Worm (Caenorhabditis elegans) whole organism, late embryonic: ENCODE measurements around the gene ent-3.

ENCODE experiments used
- C38D4.7 ChIP-seq: fragments of 200-800 bp; sonication (Bioruptor generic); optimal IDR thresholded peaks from 2 replicates; lab custom pipeline; 2018; ENCODE audit warnings: mild to moderate bottlenecking, missing genetic modification characterization, moderate library complexity, missing compliant biosample characterization
- K09A11.1 ChIP-seq: sonication (generic microtip); optimal IDR thresholded peaks from 2 replicates; lab custom pipeline; 2017; ENCODE audit warnings: antibody characterized with exemption, mild to moderate bottlenecking, missing genetic modification characterization, missing compliant biosample characterization; ENCODE audit not compliant: insufficient read depth
- ahr-1 ChIP-seq: sonication (generic microtip); optimal IDR thresholded peaks from 2 replicates; lab custom pipeline; 2016; ENCODE audit warnings: missing genetic modification characterization, missing compliant biosample characterization
- ama-1 ChIP-seq: fragments of 150-350 bp; optimal IDR thresholded peaks from 2 replicates; lab custom pipeline; 2014
- ceh-18 ChIP-seq: sonication (generic microtip); optimal IDR thresholded peaks from 2 replicates; lab custom pipeline; 2016; ENCODE audit warnings: missing genetic modification characterization, missing compliant biosample characterization
- ceh-22 ChIP-seq: sonication (generic microtip); optimal IDR thresholded peaks from 2 replicates; lab custom pipeline; 2017; ENCODE audit warnings: missing biosample characterization, missing genetic modification characterization
- ceh-30 ChIP-seq: fragments of 150-350 bp; optimal IDR thresholded peaks from 2 replicates; lab custom pipeline; 2014; ENCODE audit warnings: missing biosample characterization, missing genetic modification characterization
- ceh-45 ChIP-seq: fragments of 200-800 bp; sonication (Bioruptor generic); IDR thresholded peaks from 2 replicates; pipeline ENCODE4 v1.3.6; 2022; ENCODE audit warnings: missing genetic modification reagents, missing genetic modification characterization, missing compliant biosample characterization
- ceh-48 ChIP-seq: sonication (generic microtip); optimal IDR thresholded peaks from 2 replicates; lab custom pipeline; 2016; ENCODE audit warnings: missing genetic modification characterization, inconsistent platforms, missing compliant biosample characterization
- ceh-6 ChIP-seq: fragments of 200-800 bp; sonication (Bioruptor generic); optimal IDR thresholded peaks from 2 replicates; lab custom pipeline; 2018; ENCODE audit warnings: mild to moderate bottlenecking, missing genetic modification characterization, missing compliant biosample characterization
- ceh-9 ChIP-seq: sonication (generic microtip); optimal IDR thresholded peaks from 2 replicates; lab custom pipeline; 2016; ENCODE audit warnings: mild to moderate bottlenecking, missing genetic modification characterization, inconsistent platforms, missing compliant biosample characterization
- che-1 ChIP-seq: sonication (generic microtip); optimal IDR thresholded peaks from 2 replicates; lab custom pipeline; 2016; ENCODE audit warnings: mild to moderate bottlenecking, missing genetic modification characterization, missing compliant biosample characterization
- dve-1 ChIP-seq: sonication (generic microtip); optimal IDR thresholded peaks from 2 replicates; lab custom pipeline; 2017; ENCODE audit warnings: antibody characterized with exemption, mild to moderate bottlenecking, missing genetic modification characterization, missing compliant biosample characterization
- fax-1 ChIP-seq: sonication (generic microtip); optimal IDR thresholded peaks from 2 replicates; lab custom pipeline; 2016; ENCODE audit warnings: missing genotype, missing genetic modification characterization, missing compliant biosample characterization
- fkh-10 ChIP-seq: fragments of 150-350 bp; optimal IDR thresholded peaks from 2 replicates; lab custom pipeline; 2014; ENCODE audit warnings: missing biosample characterization, missing genetic modification reagents, missing genetic modification characterization
- hlh-13 ChIP-seq: fragments of 200-800 bp; sonication (Bioruptor generic); optimal IDR thresholded peaks from 2 replicates; lab custom pipeline; 2018; ENCODE audit warnings: mild to moderate bottlenecking, missing genetic modification characterization, missing compliant biosample characterization
- hlh-8 ChIP-seq: sonication (generic microtip); optimal IDR thresholded peaks from 2 replicates; lab custom pipeline; 2016; ENCODE audit warnings: missing genotype, missing genetic modification characterization, missing compliant biosample characterization
- madf-2 ChIP-seq: sonication (generic microtip); optimal IDR thresholded peaks from 2 replicates; lab custom pipeline; 2017; ENCODE audit warnings: missing genetic modification characterization, missing compliant biosample characterization
- nhr-11 ChIP-seq: fragments of 150-350 bp; optimal IDR thresholded peaks from 2 replicates; lab custom pipeline; 2014; ENCODE audit warnings: missing biosample characterization, missing genetic modification characterization
- npax-4 ChIP-seq: sonication (generic microtip); optimal IDR thresholded peaks from 2 replicates; lab custom pipeline; 2016; ENCODE audit warnings: missing genetic modification characterization, missing compliant biosample characterization
- pag-3 ChIP-seq: sonication (generic microtip); optimal IDR thresholded peaks from 2 replicates; lab custom pipeline; 2016; ENCODE audit warnings: missing compliant biosample characterization, missing genetic modification characterization, borderline replicate concordance
- pax-1 ChIP-seq: fragments of 150-350 bp; optimal IDR thresholded peaks from 2 replicates; lab custom pipeline; 2014; ENCODE audit warnings: missing biosample characterization, missing genetic modification characterization
- pha-4 ChIP-seq: fragments of 150-350 bp; optimal IDR thresholded peaks from 2 replicates; lab custom pipeline; 2018; ENCODE audit warnings: missing biosample characterization, missing genetic modification reagents, missing genetic modification characterization
- pros-1 ChIP-seq: fragments of 150-350 bp; optimal IDR thresholded peaks from 2 replicates; lab custom pipeline; 2014; ENCODE audit warnings: missing biosample characterization, missing genetic modification reagents, missing genetic modification characterization
- ref-2 ChIP-seq: sonication (generic microtip); optimal IDR thresholded peaks from 2 replicates; lab custom pipeline; 2016; ENCODE audit warnings: missing genetic modification characterization, missing compliant biosample characterization
- rnt-1 ChIP-seq: sonication (generic microtip); optimal IDR thresholded peaks from 2 replicates; lab custom pipeline; 2016; ENCODE audit warnings: missing genetic modification characterization, missing compliant biosample characterization
- sdc-2 ChIP-seq: sonication (generic microtip); optimal IDR thresholded peaks from 2 replicates; lab custom pipeline; 2016; ENCODE audit warnings: missing genotype, missing genetic modification characterization, missing compliant biosample characterization
- sox-2 ChIP-seq: fragments of 200-800 bp; sonication (Bioruptor generic); IDR thresholded peaks from 2 replicates; pipeline ENCODE4 v1.3.6; 2022; ENCODE audit warnings: missing genetic modification reagents, missing genetic modification characterization, missing compliant biosample characterization
- tbx-2 ChIP-seq: sonication (generic microtip); optimal IDR thresholded peaks from 2 replicates; lab custom pipeline; 2016; ENCODE audit warnings: missing genetic modification characterization, missing compliant biosample characterization
- tbx-7 ChIP-seq: sonication (generic microtip); optimal IDR thresholded peaks from 2 replicates; lab custom pipeline; 2016; ENCODE audit warnings: missing genotype, missing genetic modification characterization, missing compliant biosample characterization
- unc-3 ChIP-seq, 2 experiments: fragments of 200-800 bp in 1 of 2; sonication (Bioruptor generic) in 1 of 2; sonication (generic microtip) in 1 of 2; conservative IDR thresholded peaks in 1 of 2; optimal IDR thresholded peaks in 1 of 2; 2 replicates each; pipeline versions ENCODE4 v1.3.6 to Lab custom; 2016 to 2022; ENCODE audit warnings: missing compliant biosample characterization in 2 of 2, missing genetic modification characterization in 2 of 2, missing genetic modification reagents in 1 of 2
- unc-55 ChIP-seq: sonication (generic microtip); optimal IDR thresholded peaks from 2 replicates; lab custom pipeline; 2017; ENCODE audit warnings: missing biosample characterization, missing genetic modification reagents, missing genetic modification characterization
- unc-86 ChIP-seq: sonication (generic microtip); optimal IDR thresholded peaks from 2 replicates; lab custom pipeline; 2016; ENCODE audit warnings: missing genetic modification characterization, missing compliant biosample characterization
- zip-5 ChIP-seq: sonication (generic microtip); optimal IDR thresholded peaks from 2 replicates; lab custom pipeline; 2016; ENCODE audit warnings: missing genetic modification characterization, missing compliant biosample characterization

Gene ent-3

ce11 chrV:14254221-14254620, 18.4 kb upstream of the ent-3 start, which contains the start of gene K02E11.7:
Gene K02E11.7, minus strand, starts transcription at chrV:14254321.
- TF ChIP-seq ceh-45 (GFP tag; lab: Robert Waterston, UW), result no peak
- TF ChIP-seq ama-1 (lab: Kevin White, UChicago), result no peak
- TF ChIP-seq unc-55 (GFP tag; lab: Kevin White, UChicago), result no peak
- TF ChIP-seq sdc-2, result no peak
- no peak for TF ChIP-seq tbx-7
- TF ChIP-seq ceh-48 (tag; lab: Kevin White, UChicago), result no peak
- TF ChIP-seq ceh-30, result no peak
- TF ChIP-seq che-1 (tag; lab: Kevin White, UChicago), result no peak
- TF ChIP-seq rnt-1, result no peak
- TF ChIP-seq K09A11.1 (tag; lab: Kevin White, UChicago), result no peak
- TF ChIP-seq hlh-8 (tag; lab: Kevin White, UChicago), result no peak

- no peak for TF ChIP-seq nhr-11 (tag; lab: Kevin White, UChicago)
- TF ChIP-seq hlh-13 (GFP tag; lab: Kevin White, UChicago), result no peak
- no peak for TF ChIP-seq pag-3
- TF ChIP-seq dve-1, result no peak
These were observed 16.2 kb upstream of the ent-3 start, which contains the start of gene K02E11.5 for ce11 chrV:14252025-14252424. Gene K02E11.5, plus strand, starts transcription at chrV:14252325.

- TF ChIP-seq ceh-45 (GFP tag; lab: Robert Waterston, UW), result no peak
- no peak for TF ChIP-seq zip-5 (tag; lab: Kevin White, UChicago)
- TF ChIP-seq fax-1 (tag; lab: Kevin White, UChicago), result no peak
- TF ChIP-seq sdc-2, result no peak
- TF ChIP-seq C38D4.7 (GFP tag; lab: Kevin White, UChicago), result no peak
- no peak for TF ChIP-seq pros-1 (tag; lab: Kevin White, UChicago)
- no peak for TF ChIP-seq unc-86 (tag; lab: Kevin White, UChicago)
These were observed 12.8 kb upstream of the ent-3 start, which contains the start of gene K02E11.6 for ce11 chrV:14248654-14249053. Gene K02E11.6, plus strand, starts transcription at chrV:14248802.

DNA sequence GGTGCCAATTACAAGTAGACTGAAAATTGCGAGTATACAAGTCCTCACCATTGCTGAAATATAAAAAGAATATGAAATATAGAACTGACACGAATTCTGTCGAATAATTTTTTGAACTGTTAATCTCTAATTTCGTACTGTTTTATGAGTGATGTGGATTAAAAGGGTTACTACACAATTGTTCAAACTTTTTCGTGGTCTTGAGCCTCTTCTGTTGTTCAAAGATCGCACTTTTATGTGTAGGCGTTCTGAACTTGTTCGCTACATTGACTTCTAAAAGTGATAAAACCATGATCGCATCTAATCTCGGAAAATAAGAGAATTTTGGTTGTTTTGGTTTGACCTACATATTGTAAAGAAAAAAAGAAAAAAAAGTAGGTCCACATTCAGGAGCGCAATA, 12.2 kb upstream of the ent-3 start, which contains the start of gene K02E11.4:
Gene K02E11.4 (minus strand): TSS at position 101 of the 400 bp plus-strand sequence.
- TF ChIP-seq che-1 (tag; lab: Kevin White, UChicago) (no peak), ama-1 (lab: Kevin White, UChicago) (no peak)

DNA sequence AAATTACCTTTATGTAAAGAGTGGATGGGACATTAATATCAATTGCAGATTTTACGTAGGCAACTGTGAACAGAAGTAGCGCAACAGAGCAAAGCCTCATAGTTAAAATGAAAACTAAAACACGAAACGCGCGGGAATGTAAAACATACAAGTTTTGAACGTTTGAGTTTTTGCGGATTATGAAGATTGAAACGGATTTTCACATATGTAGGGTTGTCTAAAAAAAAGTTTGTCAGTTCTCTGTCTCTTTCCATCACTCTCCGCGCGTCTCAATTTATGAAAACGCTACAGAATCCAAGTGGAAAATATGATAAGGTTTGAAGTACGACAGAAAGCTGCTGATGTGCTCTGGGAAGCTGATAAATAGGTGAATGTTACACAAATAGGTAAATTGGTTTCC, 10.9 kb upstream of the ent-3 start, which contains the start of gene K02E11.3:
Gene K02E11.3 (minus strand): TSS at position 101 of the 400 bp plus-strand sequence.
- TF ChIP-seq hlh-13 (GFP tag; lab: Kevin White, UChicago) (no peak), ahr-1 (no peak), rnt-1 (no peak), unc-3 (GFP tag; conservative IDR thresholded peaks at IDR 0.05; lab: Robert Waterston, UW) (no peak), unc-3 (tag; optimal IDR thresholded peaks at IDR 0.05; lab: Kevin White, UChicago) (no peak), unc-86 (tag; lab: Kevin White, UChicago) (no peak), pros-1 (tag; lab: Kevin White, UChicago) (no peak), tbx-2 (no peak), pax-1 (no peak), sox-2 (GFP tag; lab: Robert Waterston, UW) (no peak), ceh-18 (tag; lab: Kevin White, UChicago) (no peak), ceh-22 (tag; lab: Kevin White, UChicago) (no peak), pag-3 (no peak), C38D4.7 (GFP tag; lab: Kevin White, UChicago) (no peak)

DNA sequence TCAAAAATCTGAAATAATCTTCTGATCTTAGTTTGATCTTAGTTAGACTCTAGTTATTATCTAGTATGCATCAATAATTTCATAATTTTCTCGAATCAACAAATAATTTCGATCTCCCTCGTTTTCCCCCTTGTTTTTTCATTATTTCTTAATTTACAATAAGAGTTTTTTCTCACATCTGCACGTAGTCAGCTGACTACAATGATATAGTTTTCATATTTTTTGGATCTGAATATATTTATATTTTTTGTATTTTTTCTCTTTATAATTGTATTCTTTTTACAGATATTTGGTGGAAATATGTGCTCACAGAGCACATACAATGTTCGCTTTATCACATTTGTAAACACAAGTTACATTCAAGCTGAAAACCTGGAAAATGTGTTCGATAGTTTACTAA, 8.1 kb upstream of the ent-3 start, which contains the start of gene sre-7:
Gene sre-7 (plus strand): TSS at position 301 of the 400 bp plus-strand sequence.
- TF ChIP-seq ref-2 (no peak), nhr-11 (tag; lab: Kevin White, UChicago) (no peak), ceh-6 (GFP tag; lab: Kevin White, UChicago) (no peak), pros-1 (tag; lab: Kevin White, UChicago) (no peak), npax-4 (tag; lab: Kevin White, UChicago) (no peak), C38D4.7 (GFP tag; lab: Kevin White, UChicago) (no peak), hlh-13 (GFP tag; lab: Kevin White, UChicago) (no peak), ceh-48 (tag; lab: Kevin White, UChicago) (no peak), fkh-10 (GFP tag; lab: Kevin White, UChicago) (no peak), madf-2 (no peak), ceh-9 (tag; lab: Kevin White, UChicago) (no peak), hlh-8 (tag; lab: Kevin White, UChicago) (no peak), ceh-30 (no peak), pha-4 (no peak)
